Worm (Caenorhabditis elegans) whole organism, L4 larva: ENCODE data around the gene ZK822.1.

Experiments used
- D1046.2 ChIP-seq: fragments of 200-800 bp; sonication (Bioruptor generic); IDR thresholded peaks from 2 replicates; pipeline ENCODE4 v1.3.6; 2022; ENCODE audit warnings: missing genetic modification characterization, missing compliant biosample characterization
- F10B5.3 ChIP-seq: sonication (generic microtip); optimal IDR thresholded peaks from 2 replicates; lab custom pipeline; 2016; ENCODE audit warnings: mild to moderate bottlenecking, missing genetic modification characterization, missing compliant biosample characterization
- F44E2.7 ChIP-seq: fragments of 200-800 bp; sonication (Bioruptor generic); IDR thresholded peaks from 2 replicates; pipeline ENCODE4 v2.1.2; 2022; ENCODE audit warnings: missing genetic modification characterization, missing compliant biosample characterization
- F49E8.2 ChIP-seq: sonication (generic microtip); optimal IDR thresholded peaks from 2 replicates; lab custom pipeline; 2016; ENCODE audit warnings: missing compliant biosample characterization, mild to moderate bottlenecking, missing genetic modification characterization, borderline replicate concordance
- R02D3.7 ChIP-seq: fragments of 150-350 bp; sonication (generic microtip); optimal IDR thresholded peaks from 3 replicates; lab custom pipeline; 2014; ENCODE audit warnings: missing biosample characterization, missing genetic modification characterization
- Y5F2A.4 ChIP-seq: fragments of 200-800 bp; sonication (Bioruptor generic); optimal IDR thresholded peaks from 2 replicates; lab custom pipeline; 2018; ENCODE audit warnings: mild to moderate bottlenecking, missing genetic modification characterization, missing compliant biosample characterization
- Y75B8A.6 ChIP-seq: fragments of 200-800 bp; sonication (Bioruptor generic); IDR thresholded peaks from 2 replicates; pipeline ENCODE4 v1.3.6; 2022; ENCODE audit warnings: missing genetic modification reagents, missing genetic modification characterization, missing compliant biosample characterization
- ZK546.5 ChIP-seq, 2 experiments: sonication (generic microtip); optimal IDR thresholded peaks; 2 replicates each; lab custom pipeline; 2017; ENCODE audit warnings: missing biosample characterization in 2 of 2, missing genetic modification characterization in 2 of 2
- attf-4 ChIP-seq: sonication (generic microtip); optimal IDR thresholded peaks from 3 replicates; lab custom pipeline; 2017; ENCODE audit warnings: missing biosample characterization, missing genetic modification characterization
- ceh-28 ChIP-seq: fragments of 150-350 bp; optimal IDR thresholded peaks from 2 replicates; lab custom pipeline; 2014; ENCODE audit warnings: missing biosample characterization, missing genetic modification reagents, missing genetic modification characterization
- ceh-82 ChIP-seq: sonication (generic microtip); optimal IDR thresholded peaks from 2 replicates; lab custom pipeline; 2017; ENCODE audit warnings: missing biosample characterization, missing genetic modification characterization
- cey-2 ChIP-seq: sonication (generic microtip); optimal IDR thresholded peaks from 3 replicates; lab custom pipeline; 2017; ENCODE audit warnings: missing genetic modification characterization, mild to moderate bottlenecking, missing compliant biosample characterization, antibody characterized with exemption, borderline replicate concordance; ENCODE audit not compliant: insufficient read depth
- daf-12 ChIP-seq: fragments of 150-350 bp; optimal IDR thresholded peaks from 2 replicates; lab custom pipeline; 2014; ENCODE audit warnings: missing biosample characterization, missing genetic modification reagents, missing genetic modification characterization
- dmd-6 ChIP-seq: fragments of 200-800 bp; sonication (Bioruptor generic); IDR thresholded peaks from 2 replicates; pipeline ENCODE4 v1.3.6; 2022; ENCODE audit warnings: missing genetic modification reagents, missing genetic modification characterization, missing compliant biosample characterization
- dmd-8 ChIP-seq: fragments of 200-800 bp; sonication (Bioruptor generic); IDR thresholded peaks from 2 replicates; pipeline ENCODE4 v1.3.6; 2022; ENCODE audit warnings: missing genetic modification characterization, missing compliant biosample characterization
- dve-1 ChIP-seq: sonication (generic microtip); optimal IDR thresholded peaks from 2 replicates; lab custom pipeline; 2017; ENCODE audit warnings: antibody characterized with exemption, mild to moderate bottlenecking, missing genetic modification characterization, missing compliant biosample characterization; ENCODE audit not compliant: insufficient read depth
- hlh-30 ChIP-seq: sonication (generic microtip); optimal IDR thresholded peaks from 2 replicates; lab custom pipeline; 2017; ENCODE audit warnings: antibody characterized with exemption, mild to moderate bottlenecking, missing genetic modification characterization, missing compliant biosample characterization; ENCODE audit not compliant: insufficient read depth
- hmg-1.1 ChIP-seq: fragments of 200-800 bp; sonication (Bioruptor generic); IDR thresholded peaks from 2 replicates; pipeline ENCODE4 v1.3.6; 2022; ENCODE audit warnings: missing genetic modification reagents, missing genetic modification characterization, missing compliant biosample characterization
- lim-7 ChIP-seq: fragments of 200-800 bp; sonication (Bioruptor generic); IDR thresholded peaks from 2 replicates; pipeline ENCODE4 v1.3.6; 2022; ENCODE audit warnings: missing genetic modification characterization, missing compliant biosample characterization
- lin-1 ChIP-seq: fragments of 200-800 bp; sonication (Bioruptor generic); IDR thresholded peaks from 2 replicates; pipeline ENCODE4 v1.3.6; 2022; ENCODE audit warnings: missing genetic modification reagents, missing genetic modification characterization, missing compliant biosample characterization
- lin-29 ChIP-seq: fragments of 200-800 bp; sonication (Bioruptor generic); IDR thresholded peaks from 2 replicates; pipeline ENCODE4 v1.3.6; 2022; ENCODE audit warnings: missing genetic modification reagents, missing genetic modification characterization, missing compliant biosample characterization
- lin-38 ChIP-seq: fragments of 200-800 bp; sonication (Bioruptor generic); IDR thresholded peaks from 2 replicates; pipeline ENCODE4 v1.3.6; 2022; ENCODE audit warnings: missing genetic modification reagents, missing genetic modification characterization, missing compliant biosample characterization
- lsy-2 ChIP-seq, 2 experiments: fragments of 150-350 bp in 1 of 2; sonication (generic microtip) in 1 of 2; optimal IDR thresholded peaks; 2 replicates each; lab custom pipeline; 2014 to 2017; ENCODE audit warnings: missing biosample characterization in 2 of 2, missing genetic modification characterization in 2 of 2
- madf-9 ChIP-seq: fragments of 200-800 bp; sonication (Bioruptor generic); conservative IDR thresholded peaks from 2 replicates; pipeline ENCODE4 v1.3.6; 2022; ENCODE audit warnings: missing genetic modification reagents, missing genetic modification characterization, missing compliant biosample characterization
- mdt-29 ChIP-seq: fragments of 200-800 bp; sonication (Bioruptor generic); IDR thresholded peaks from 2 replicates; pipeline ENCODE4 v1.3.6; 2022; ENCODE audit warnings: missing genetic modification reagents, missing genetic modification characterization, missing compliant biosample characterization
- mes-2 ChIP-seq: sonication (generic microtip); optimal IDR thresholded peaks from 2 replicates; lab custom pipeline; 2016; ENCODE audit warnings: missing genotype, mild to moderate bottlenecking, missing genetic modification characterization, missing compliant biosample characterization; ENCODE audit not compliant: poor library complexity, severe bottlenecking
- mxl-2 ChIP-seq: fragments of 200-800 bp; sonication (Bioruptor generic); conservative IDR thresholded peaks from 2 replicates; pipeline ENCODE4 v1.3.6; 2022; ENCODE audit warnings: missing genetic modification reagents, missing genetic modification characterization, missing compliant biosample characterization
- mxl-3 ChIP-seq: fragments of 200-800 bp; sonication (Bioruptor generic); optimal IDR thresholded peaks from 2 replicates; lab custom pipeline; 2018; ENCODE audit warnings: mild to moderate bottlenecking, missing genetic modification characterization, missing compliant biosample characterization
- nhr-10 ChIP-seq: fragments of 150-350 bp; optimal IDR thresholded peaks from 2 replicates; lab custom pipeline; 2014; ENCODE audit warnings: missing biosample characterization, missing genetic modification characterization
- nhr-11 ChIP-seq: fragments of 150-350 bp; optimal IDR thresholded peaks from 2 replicates; lab custom pipeline; 2014; ENCODE audit warnings: missing biosample characterization, missing genetic modification characterization
- nhr-237 ChIP-seq: sonication (generic microtip); optimal IDR thresholded peaks from 2 replicates; lab custom pipeline; 2017; ENCODE audit warnings: missing biosample characterization, missing genetic modification characterization
- nhr-25 ChIP-seq: sonication (generic microtip); optimal IDR thresholded peaks from 2 replicates; lab custom pipeline; 2017; ENCODE audit warnings: missing genetic modification characterization, mild to moderate bottlenecking, missing compliant biosample characterization, antibody characterized with exemption, moderate library complexity, borderline replicate concordance; ENCODE audit not compliant: insufficient read depth
- nhr-42 ChIP-seq: fragments of 200-800 bp; sonication (Bioruptor generic); IDR thresholded peaks from 2 replicates; pipeline ENCODE4 v1.3.6; 2022; ENCODE audit warnings: missing genetic modification characterization, missing compliant biosample characterization
- nhr-48 ChIP-seq: sonication (generic microtip); optimal IDR thresholded peaks from 2 replicates; lab custom pipeline; 2016; ENCODE audit warnings: mild to moderate bottlenecking, missing genetic modification characterization, missing compliant biosample characterization
- nhr-76 ChIP-seq: fragments of 150-350 bp; optimal IDR thresholded peaks from 2 replicates; lab custom pipeline; 2014; ENCODE audit warnings: missing biosample characterization, missing genetic modification characterization
- nhr-77 ChIP-seq: fragments of 150-350 bp; optimal IDR thresholded peaks from 2 replicates; lab custom pipeline; 2014; ENCODE audit warnings: missing biosample characterization, missing genetic modification characterization
- php-3 ChIP-seq: fragments of 200-800 bp; sonication (Bioruptor generic); IDR thresholded peaks from 2 replicates; pipeline ENCODE4 v1.3.6; 2022; ENCODE audit warnings: missing genetic modification reagents, missing genetic modification characterization, missing compliant biosample characterization
- sdz-12 ChIP-seq: fragments of 200-800 bp; sonication (Bioruptor generic); optimal IDR thresholded peaks from 2 replicates; lab custom pipeline; 2018; ENCODE audit warnings: mild to moderate bottlenecking, missing genetic modification characterization, missing compliant biosample characterization
- set-16 ChIP-seq: fragments of 200-800 bp; sonication (Bioruptor generic); IDR thresholded peaks from 2 replicates; pipeline ENCODE4 v1.3.6; 2022; ENCODE audit warnings: missing genetic modification reagents, missing genetic modification characterization, missing compliant biosample characterization
- skn-1 ChIP-seq: fragments of 150-350 bp; optimal IDR thresholded peaks from 2 replicates; lab custom pipeline; 2014; ENCODE audit warnings: missing biosample characterization, missing genetic modification characterization
- spr-1 ChIP-seq: sonication (generic microtip); optimal IDR thresholded peaks from 2 replicates; lab custom pipeline; 2016; ENCODE audit warnings: mild to moderate bottlenecking, missing genetic modification characterization, missing compliant biosample characterization
- unc-62 ChIP-seq, 3 experiments: fragments of 150-350 bp in 1 of 3; sonication (generic microtip); optimal IDR thresholded peaks in 2 of 3; peaks in 1 of 3; 1 replicate in 1 of 3; 2 replicates in 2 of 3; lab custom pipeline; 2014 to 2017; ENCODE audit warnings: missing biosample characterization in 3 of 3, missing genetic modification characterization in 3 of 3, missing genetic modification reagents in 3 of 3, missing genotype in 1 of 3
- vab-7 ChIP-seq: fragments of 200-800 bp; sonication (Bioruptor generic); IDR thresholded peaks from 2 replicates; pipeline ENCODE4 v1.3.6; 2022; ENCODE audit warnings: missing genetic modification reagents, missing genetic modification characterization, missing compliant biosample characterization
- zag-1 ChIP-seq: fragments of 150-350 bp; optimal IDR thresholded peaks from 2 replicates; lab custom pipeline; 2014; ENCODE audit warnings: missing biosample characterization, missing genetic modification characterization
- zfp-3 ChIP-seq: fragments of 200-800 bp; sonication (Bioruptor generic); conservative IDR thresholded peaks from 2 replicates; pipeline ENCODE4 v1.3.6; 2022; ENCODE audit warnings: missing genetic modification reagents, missing genetic modification characterization, missing compliant biosample characterization
- zip-2 ChIP-seq: fragments of 150-350 bp; optimal IDR thresholded peaks from 2 replicates; lab custom pipeline; 2014; ENCODE audit warnings: missing biosample characterization, missing genetic modification characterization
- ztf-7 ChIP-seq: fragments of 150-350 bp; optimal IDR thresholded peaks from 2 replicates; lab custom pipeline; 2014; ENCODE audit warnings: missing biosample characterization, missing genetic modification characterization

The ZK822.1 gene

DNA sequence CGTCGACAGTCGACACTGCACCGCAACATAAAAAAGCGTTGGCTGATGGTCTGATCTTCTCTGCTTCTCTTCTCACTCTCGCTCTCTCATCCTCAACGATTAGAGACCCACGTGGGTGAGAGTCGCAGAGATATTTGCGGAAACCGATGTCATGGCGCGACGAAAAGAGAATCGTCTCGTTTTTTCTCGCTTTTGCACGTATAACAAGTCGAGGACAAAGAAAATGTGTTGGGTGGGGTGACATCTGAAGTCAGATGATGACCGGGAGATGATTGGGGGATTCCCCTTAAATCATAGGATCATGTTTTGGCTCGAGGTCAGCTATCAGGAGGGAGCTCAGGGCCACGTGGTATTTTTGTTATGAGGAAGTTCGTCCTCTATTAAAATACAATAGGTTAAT, 34.5 kb upstream of the ZK822.1 start (continued):
- TF ChIP-seq nhr-42 (no peak), ztf-7 (tag; lab: Kevin White, UChicago) (peak; percentile 46), hmg-1.1 (GFP tag; lab: Robert Waterston, UW) (peak; percentile 49; the same call in 1 of the 2 replicates), lin-29 (GFP tag; lab: Robert Waterston, UW) (0 out of 2 replicates have a peak, but pooled peaks have one; percentile 59), mxl-3 (GFP tag; lab: Kevin White, UChicago) (peak; percentile 99), nhr-10 (tag; lab: Kevin White, UChicago) (peak; percentile 69), lin-1 (GFP tag; lab: Robert Waterston, UW) (peak; percentile 91), madf-9 (GFP tag; lab: Robert Waterston, UW) (peak; percentile 45; the same call in 1 of the 2 replicates), nhr-11 (tag; lab: Kevin White, UChicago) (peak; percentile 78), nhr-237 (tag; lab: Kevin White, UChicago) (peak; percentile 27), hlh-30 (tag; lab: Kevin White, UChicago) (peak; percentile 98), nhr-77 (peak; percentile 86), cey-2 (tag; lab: Kevin White, UChicago) (peak; percentile 90), ceh-82 (tag; lab: Kevin White, UChicago) (no peak), mes-2 (tag; lab: Kevin White, UChicago) (peak; percentile 62), zag-1 (no peak), mdt-29 (GFP tag; lab: Robert Waterston, UW) (peak; percentile 98), D1046.2 (peak; percentile 14; the same call in 1 of the 2 replicates), nhr-48 (tag; lab: Kevin White, UChicago) (peak; percentile 97), mxl-2 (GFP tag; lab: Robert Waterston, UW) (peak; percentile 90), lin-38 (GFP tag; lab: Robert Waterston, UW) (peak; percentile 40), lsy-2 (tag; optimal IDR thresholded peaks at IDR 0.05; lab: Kevin White, UChicago) (peak in 1 of 2 experiments; percentile 74), nhr-25 (tag; lab: Kevin White, UChicago) (peak; percentile 80), set-16 (GFP tag; lab: Robert Waterston, UW) (peak; percentile 80), spr-1 (tag; lab: Kevin White, UChicago) (no peak), dmd-8 (GFP tag; lab: Robert Waterston, UW) (no peak), Y5F2A.4 (GFP tag; lab: Kevin White, UChicago) (no peak), attf-4 (no peak), nhr-76 (tag; lab: Kevin White, UChicago) (peak; percentile 54), php-3 (GFP tag; lab: Robert Waterston, UW) (peak; percentile 65), F10B5.3 (tag; lab: Kevin White, UChicago) (no peak)

DNA sequence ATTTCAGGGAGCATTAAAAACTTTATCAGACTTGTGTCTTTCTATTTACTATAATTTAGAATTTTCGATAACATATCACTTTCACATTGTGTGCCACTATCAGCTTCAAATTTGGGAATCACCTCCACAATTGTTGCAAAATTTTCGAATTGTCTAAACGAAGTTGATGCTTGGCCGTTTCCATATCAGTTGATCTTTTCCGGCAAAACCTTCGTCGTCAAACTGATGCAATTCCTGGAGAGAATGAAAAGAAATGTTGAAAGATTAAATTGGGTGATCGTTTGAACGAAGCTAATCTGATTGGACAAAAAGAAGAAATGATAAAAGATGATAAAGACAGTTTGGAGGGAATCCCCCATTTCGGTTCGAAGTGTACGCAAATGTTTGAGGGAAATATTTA, 33.7 kb upstream of the ZK822.1 start:
- TF ChIP-seq zip-2 (no peak), zfp-3 (GFP tag; lab: Robert Waterston, UW) (peak; percentile 69; the same call in 1 of the 2 replicates), nhr-42 (no peak), mes-2 (tag; lab: Kevin White, UChicago) (peak; percentile 65), skn-1 (tag; lab: Kevin White, UChicago) (no peak), nhr-25 (tag; lab: Kevin White, UChicago) (no peak), F44E2.7 (GFP tag; lab: Robert Waterston, UW) (no peak), unc-62 (GFP tag; optimal IDR thresholded peaks at IDR 0.05 in 1 of 2; lab: Kevin White, UChicago) (no peak), unc-62 (tag; optimal IDR thresholded peaks at IDR 0.05; lab: Kevin White, UChicago) (no peak), lim-7 (no peak), F10B5.3 (tag; lab: Kevin White, UChicago) (no peak), sdz-12 (GFP tag; lab: Kevin White, UChicago) (no peak), F49E8.2 (no peak), Y75B8A.6 (GFP tag; lab: Robert Waterston, UW) (peak; percentile 69; the same call in 1 of the 2 replicates), daf-12 (tag; lab: Kevin White, UChicago) (no peak), R02D3.7 (tag; lab: Kevin White, UChicago) (no peak), nhr-76 (tag; lab: Kevin White, UChicago) (no peak), ZK546.5 (tag; optimal IDR thresholded peaks at IDR 0.05; lab: Kevin White, UChicago) (no peak), nhr-48 (tag; lab: Kevin White, UChicago) (peak; percentile 86), set-16 (GFP tag; lab: Robert Waterston, UW) (no peak), ceh-28 (tag; lab: Kevin White, UChicago) (no peak), dve-1 (tag; lab: Kevin White, UChicago) (peak; percentile 84), vab-7 (no peak), php-3 (GFP tag; lab: Robert Waterston, UW) (0 out of 2 replicates have a peak, but pooled peaks have one; percentile 34), nhr-10 (tag; lab: Kevin White, UChicago) (peak; percentile 86), dmd-6 (GFP tag; lab: Robert Waterston, UW) (peak; percentile 94), cey-2 (tag; lab: Kevin White, UChicago) (no peak)
